Fruit fly (Drosophila melanogaster) whole organism, embryonic: ENCODE data around the gene mRpL17.

Source experiments
- Atf-2 ChIP-seq: fragments of 200-800 bp; sonication (Bioruptor generic); optimal IDR thresholded peaks from 2 replicates; lab custom pipeline; 2016; ENCODE audit warnings: missing biosample characterization, missing genetic modification characterization
- B-H1 ChIP-seq: fragments of 200-800 bp; sonication (Bioruptor generic); IDR thresholded peaks from 3 replicates; pipeline ENCODE4 v1.3.6; 2022; ENCODE audit warnings: missing biosample characterization, missing genetic modification characterization
- CG10654 ChIP-seq: fragments of 200-800 bp; sonication (Bioruptor generic); optimal IDR thresholded peaks from 2 replicates; lab custom pipeline; 2016; ENCODE audit warnings: missing biosample characterization, missing genetic modification characterization
- CG11398 ChIP-seq: fragments of 200-800 bp; sonication (Bioruptor generic); optimal IDR thresholded peaks from 2 replicates; lab custom pipeline; 2016; ENCODE audit warnings: missing biosample characterization, missing genetic modification characterization
- CG12104 ChIP-seq: fragments of 200-800 bp; sonication (Bioruptor generic); optimal IDR thresholded peaks from 3 replicates; lab custom pipeline; 2016; ENCODE audit warnings: missing biosample characterization, missing genetic modification characterization
- CG13296 ChIP-seq: fragments of 200-800 bp; sonication (Bioruptor generic); optimal IDR thresholded peaks from 3 replicates; lab custom pipeline; 2018; ENCODE audit warnings: missing biosample characterization, mild to moderate bottlenecking, missing genetic modification characterization
- CG13775 ChIP-seq: fragments of 200-800 bp; sonication (Bioruptor generic); optimal IDR thresholded peaks from 3 replicates; lab custom pipeline; 2017; ENCODE audit warnings: missing biosample characterization, mild to moderate bottlenecking, missing genetic modification characterization
- CG18476 ChIP-seq: fragments of 200-800 bp; sonication (Bioruptor generic); optimal IDR thresholded peaks from 2 replicates; lab custom pipeline; 2016; ENCODE audit warnings: missing biosample characterization, mild to moderate bottlenecking, missing genetic modification characterization
- CG2199 ChIP-seq: fragments of 200-800 bp; sonication (Bioruptor generic); IDR thresholded peaks from 3 replicates; pipeline ENCODE4 v1.3.6; 2022; ENCODE audit warnings: missing biosample characterization, missing genetic modification characterization
- CG2712 ChIP-seq: fragments of 200-800 bp; optimal IDR thresholded peaks from 3 replicates; lab custom pipeline; 2019; ENCODE audit warnings: missing biosample characterization, mild to moderate bottlenecking, missing genetic modification characterization, moderate library complexity
- CG30403 ChIP-seq: fragments of 200-800 bp; sonication (Bioruptor generic); optimal IDR thresholded peaks from 3 replicates; lab custom pipeline; 2016; ENCODE audit warnings: missing biosample characterization, missing genetic modification characterization
- CG33557 ChIP-seq: fragments of 200-800 bp; sonication (Bioruptor generic); optimal IDR thresholded peaks from 2 replicates; lab custom pipeline; 2019; ENCODE audit warnings: missing biosample characterization, mild to moderate bottlenecking, missing genetic modification characterization, moderate library complexity
- CG4617 ChIP-seq: fragments of 200-800 bp; sonication (Bioruptor generic); optimal IDR thresholded peaks from 3 replicates; lab custom pipeline; 2016; ENCODE audit warnings: missing biosample characterization, missing genetic modification characterization, borderline replicate concordance
- CG4820 ChIP-seq: fragments of 200-800 bp; sonication (Bioruptor generic); optimal IDR thresholded peaks from 3 replicates; lab custom pipeline; 2016; ENCODE audit warnings: missing biosample characterization, missing genetic modification characterization
- CG6254 ChIP-seq: fragments of 200-800 bp; sonication (Bioruptor generic); optimal IDR thresholded peaks from 3 replicates; lab custom pipeline; 2017; ENCODE audit warnings: mild to moderate bottlenecking, missing biosample characterization, missing genetic modification reagents, missing genetic modification characterization
- CG6683 ChIP-seq: fragments of 200-800 bp; sonication (Bioruptor generic); optimal IDR thresholded peaks from 2 replicates; lab custom pipeline; 2017; ENCODE audit warnings: missing biosample characterization, mild to moderate bottlenecking, missing genetic modification characterization, missing genetic modification reagents
- CG8944 ChIP-seq: fragments of 200-800 bp; sonication (Bioruptor generic); optimal IDR thresholded peaks from 3 replicates; lab custom pipeline; 2016; ENCODE audit warnings: missing biosample characterization, missing genetic modification characterization
- CkIIα-i1 ChIP-seq: fragments of 200-800 bp; sonication (Bioruptor generic); IDR thresholded peaks from 2 replicates; pipeline ENCODE4 v1.3.6; 2022; ENCODE audit warnings: missing biosample characterization, missing genetic modification characterization
- D19A ChIP-seq: fragments of 200-800 bp; optimal IDR thresholded peaks from 3 replicates; lab custom pipeline; 2019; ENCODE audit warnings: missing biosample characterization, mild to moderate bottlenecking, missing genetic modification characterization, moderate library complexity
- Doc2 ChIP-seq: fragments of 200-800 bp; sonication (Bioruptor generic); IDR thresholded peaks from 2 replicates; pipeline ENCODE4 v1.3.6; 2022; ENCODE audit warnings: missing biosample characterization, missing genetic modification characterization
- Elba2 ChIP-seq: fragments of 200-800 bp; sonication (Bioruptor generic); optimal IDR thresholded peaks from 3 replicates; lab custom pipeline; 2016; ENCODE audit warnings: missing biosample characterization, missing genetic modification characterization
- Fer3 ChIP-seq: fragments of 200-800 bp; sonication (Bioruptor generic); optimal IDR thresholded peaks from 2 replicates; lab custom pipeline; 2018; ENCODE audit warnings: missing biosample characterization, mild to moderate bottlenecking, missing genetic modification characterization, moderate library complexity
- Hey ChIP-seq: fragments of 200-800 bp; sonication (Bioruptor generic); optimal IDR thresholded peaks from 3 replicates; lab custom pipeline; 2018; ENCODE audit warnings: missing biosample characterization, mild to moderate bottlenecking, missing genetic modification characterization
- Hmr ChIP-seq: fragments of 200-800 bp; sonication (Bioruptor generic); optimal IDR thresholded peaks from 3 replicates; lab custom pipeline; 2017; ENCODE audit warnings: mild to moderate bottlenecking, missing biosample characterization, missing genetic modification reagents, missing genetic modification characterization
- Hr51 ChIP-seq, 2 experiments: fragments of 200-800 bp; sonication (Bioruptor generic); optimal IDR thresholded peaks; 2 replicates in 1 of 2; 3 replicates in 1 of 2; lab custom pipeline; 2016 to 2018; ENCODE audit warnings: missing biosample characterization in 2 of 2, missing genetic modification characterization in 2 of 2, mild to moderate bottlenecking in 1 of 2, moderate library complexity in 1 of 2
- MESR4 ChIP-seq: fragments of 200-800 bp; sonication (Bioruptor generic); optimal IDR thresholded peaks from 2 replicates; lab custom pipeline; 2018; ENCODE audit warnings: missing biosample characterization, mild to moderate bottlenecking, missing genetic modification characterization, moderate library complexity
- Nf-YC ChIP-seq: fragments of 200-800 bp; optimal IDR thresholded peaks from 3 replicates; lab custom pipeline; 2019; ENCODE audit warnings: missing biosample characterization, mild to moderate bottlenecking, missing genetic modification characterization, moderate library complexity
- Opbp ChIP-seq: fragments of 200-800 bp; sonication (Bioruptor generic); IDR thresholded peaks from 3 replicates; pipeline ENCODE4 v1.3.6; 2022; ENCODE audit warnings: missing biosample characterization, missing genetic modification characterization; ENCODE audit not compliant: partially characterized antibody
- Poxn ChIP-seq: fragments of 200-800 bp; sonication (Bioruptor generic); IDR thresholded peaks from 2 replicates; pipeline ENCODE4 v1.3.6; 2022; ENCODE audit warnings: missing biosample characterization, missing genetic modification characterization
- Rfx ChIP-seq: fragments of 200-800 bp; sonication (Bioruptor generic); IDR thresholded peaks from 2 replicates; pipeline ENCODE4 v1.3.6; 2022; ENCODE audit warnings: missing biosample characterization, missing genetic modification characterization
- Side ChIP-seq: fragments of 200-800 bp; sonication (Bioruptor generic); optimal IDR thresholded peaks from 2 replicates; lab custom pipeline; 2016; ENCODE audit warnings: missing biosample characterization, missing genetic modification characterization
- Spps ChIP-seq: fragments of 200-800 bp; sonication (Bioruptor generic); optimal IDR thresholded peaks from 2 replicates; lab custom pipeline; 2018; ENCODE audit warnings: missing biosample characterization, mild to moderate bottlenecking, missing genetic modification characterization
- Vsx1 ChIP-seq: fragments of 200-800 bp; sonication (Bioruptor generic); optimal IDR thresholded peaks from 2 replicates; lab custom pipeline; 2017; ENCODE audit warnings: missing biosample characterization, mild to moderate bottlenecking, missing genetic modification characterization, missing genetic modification reagents
- YL-1 ChIP-seq: fragments of 200-800 bp; sonication (Bioruptor generic); optimal IDR thresholded peaks from 3 replicates; lab custom pipeline; 2017; ENCODE audit warnings: missing biosample characterization, mild to moderate bottlenecking, missing genetic modification characterization
- ara ChIP-seq: fragments of 200-800 bp; sonication (Bioruptor generic); IDR thresholded peaks from 2 replicates; pipeline ENCODE4 v1.3.6; 2022; ENCODE audit warnings: missing biosample characterization, missing genetic modification characterization
- bigmax ChIP-seq: fragments of 200-800 bp; sonication (Bioruptor generic); optimal IDR thresholded peaks from 2 replicates; lab custom pipeline; 2018; ENCODE audit warnings: missing biosample characterization, mild to moderate bottlenecking, missing genetic modification characterization
- btn ChIP-seq: fragments of 200-800 bp; sonication (Bioruptor generic); optimal IDR thresholded peaks from 2 replicates; lab custom pipeline; 2016; ENCODE audit warnings: missing biosample characterization, missing genetic modification characterization
- chm ChIP-seq: fragments of 200-800 bp; sonication (Bioruptor generic); IDR thresholded peaks from 2 replicates; pipeline ENCODE4 v1.3.6; 2022; ENCODE audit warnings: missing biosample characterization, missing genetic modification characterization
- disco-r ChIP-seq: fragments of 200-800 bp; sonication (Bioruptor generic); optimal IDR thresholded peaks from 2 replicates; lab custom pipeline; 2016; ENCODE audit warnings: missing biosample characterization, missing genetic modification characterization
- emc ChIP-seq: fragments of 200-800 bp; sonication (Bioruptor generic); optimal IDR thresholded peaks from 2 replicates; lab custom pipeline; 2016; ENCODE audit warnings: missing biosample characterization, missing genetic modification characterization
- gt ChIP-seq: fragments of 200-800 bp; sonication (Bioruptor generic); IDR thresholded peaks from 2 replicates; pipeline ENCODE4 v1.3.6; 2022; ENCODE audit warnings: missing biosample characterization, missing genetic modification characterization
- insv ChIP-seq, 2 experiments: fragments of 200-800 bp; sonication (Bioruptor generic); optimal IDR thresholded peaks; 3 replicates each; lab custom pipeline; 2016 to 2018; ENCODE audit warnings: missing biosample characterization in 2 of 2, missing genetic modification characterization in 2 of 2
- kay ChIP-seq: fragments of 200-800 bp; sonication (Bioruptor generic); optimal IDR thresholded peaks from 2 replicates; lab custom pipeline; 2016; ENCODE audit warnings: missing biosample characterization, missing genetic modification characterization
- mirr ChIP-seq: fragments of 200-800 bp; sonication (Bioruptor generic); optimal IDR thresholded peaks from 3 replicates; lab custom pipeline; 2018; ENCODE audit warnings: missing biosample characterization, mild to moderate bottlenecking, missing genetic modification characterization
- nerfin-1 ChIP-seq: fragments of 200-800 bp; sonication (Bioruptor generic); optimal IDR thresholded peaks from 3 replicates; lab custom pipeline; 2019; ENCODE audit warnings: missing biosample characterization, mild to moderate bottlenecking, missing genetic modification characterization, moderate library complexity
- nom ChIP-seq: fragments of 200-800 bp; sonication (Bioruptor generic); optimal IDR thresholded peaks from 2 replicates; lab custom pipeline; 2017; ENCODE audit warnings: missing biosample characterization, missing genetic modification characterization, mild to moderate bottlenecking, moderate library complexity, missing genetic modification reagents
- tx ChIP-seq: fragments of 200-800 bp; sonication (Bioruptor generic); optimal IDR thresholded peaks from 2 replicates; lab custom pipeline; 2016; ENCODE audit warnings: missing biosample characterization, missing genetic modification characterization
- wdn ChIP-seq: fragments of 200-800 bp; sonication (Bioruptor generic); IDR thresholded peaks from 2 replicates; pipeline ENCODE4 v1.3.6; 2022; ENCODE audit warnings: missing biosample characterization, missing genetic modification characterization
- zfh1 ChIP-seq: fragments of 200-800 bp; sonication (Bioruptor generic); IDR thresholded peaks from 3 replicates; pipeline ENCODE4 v1.3.6; 2022; ENCODE audit warnings: missing biosample characterization, missing genetic modification characterization

mRpL17 gene

DNA sequence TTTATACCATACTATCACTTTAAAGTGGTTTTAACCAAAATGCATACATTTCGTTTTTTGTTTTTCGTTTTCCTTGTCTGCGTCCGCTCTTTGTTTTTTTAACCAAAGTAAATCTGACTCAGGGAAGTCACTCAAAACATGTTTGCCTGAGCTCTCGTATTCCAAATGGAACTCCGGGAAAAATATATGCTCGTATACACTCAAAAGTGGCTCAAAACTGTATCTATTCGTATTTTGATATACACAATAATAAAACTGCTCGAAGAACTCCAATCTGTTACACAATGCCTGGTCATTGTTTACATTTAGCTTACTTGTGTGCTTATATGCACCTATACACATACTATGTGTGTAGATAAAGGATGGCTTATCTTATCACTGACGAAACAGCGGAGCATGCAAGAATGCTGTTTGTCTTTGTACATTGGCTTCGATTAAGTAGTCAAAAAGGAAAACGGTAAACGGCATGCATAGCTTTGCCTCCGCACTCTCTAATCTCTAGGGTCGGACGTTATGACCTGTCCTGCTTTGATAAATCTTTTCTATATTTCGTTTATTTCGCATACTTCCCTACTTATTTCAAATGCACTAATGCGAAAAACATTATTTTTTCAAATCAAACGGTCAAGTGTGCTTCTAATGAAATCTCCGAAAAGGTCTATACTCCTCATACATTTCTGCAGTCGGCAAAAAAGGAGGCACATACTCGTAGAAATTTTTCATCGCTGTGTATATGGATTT lies 6.4 kb downstream of the mRpL17 start, which contains the start of gene miple2 (continued):
- TF ChIP-seq nom (GFP tag; lab: Kevin White, UChicago) (peak; percentile 86), CG13775 (GFP tag; lab: Kevin White, UChicago) (peak; percentile 42), MESR4 (GFP tag; lab: Kevin White, UChicago) (peak; percentile 12), Hey (peak; percentile 23), Hmr (GFP tag; lab: Kevin White, UChicago) (peak; percentile 66), nerfin-1 (tag; lab: Kevin White, UChicago) (peak; percentile 55), Doc2 (GFP tag; lab: Robert Waterston, UW) (no peak), CG33557 (peak; percentile 63), chm (GFP tag; lab: Robert Waterston, UW) (0 out of 2 replicates have a peak, but pooled peaks have one; percentile 39), CG13296 (GFP tag; lab: Kevin White, UChicago) (peak; percentile 32), Opbp (GFP tag; lab: Robert Waterston, UW) (no peak), CG8944 (peak; percentile 20), YL-1 (GFP tag; lab: Kevin White, UChicago) (peak; percentile 4), CG10654 (no peak), emc (GFP tag; lab: Kevin White, UChicago) (no peak), tx (peak; percentile 24), disco-r (GFP tag; lab: Kevin White, UChicago) (peak; percentile 40), Poxn (GFP tag; lab: Robert Waterston, UW) (no peak), insv (GFP tag; optimal IDR thresholded peaks at IDR 0.05; lab: Kevin White, UChicago) (peak in 1 of 2 experiments; percentile 3), Nf-YC (tag; lab: Kevin White, UChicago) (peak; percentile 35), bigmax (peak; percentile 7), ara (GFP tag; lab: Robert Waterston, UW) (peak; percentile 53; the same call in 1 of the 2 replicates), CG2712 (tag; lab: Kevin White, UChicago) (peak; percentile 59), Elba2 (GFP tag; lab: Kevin White, UChicago) (no peak), CG30403 (GFP tag; lab: Kevin White, UChicago) (peak; percentile 63), CkIIα-i1 (no peak), kay (GFP tag; lab: Kevin White, UChicago) (peak; percentile 28), Hr51 (GFP tag; optimal IDR thresholded peaks at IDR 0.05; lab: Kevin White, UChicago) (peak; percentile 11 to 62), CG12104 (GFP tag; lab: Kevin White, UChicago) (peak; percentile 38), CG2199 (GFP tag; lab: Robert Waterston, UW) (no peak), Fer3 (tag; lab: Kevin White, UChicago) (peak; percentile 15), CG4617 (GFP tag; lab: Kevin White, UChicago) (no peak), mirr (peak; percentile 83), zfh1 (GFP tag; lab: Robert Waterston, UW) (0 out of 3 replicates have a peak, but pooled peaks have one; percentile 6), gt (GFP tag; lab: Robert Waterston, UW) (no peak), Rfx (GFP tag; lab: Robert Waterston, UW) (no peak), CG6254 (GFP tag; lab: Kevin White, UChicago) (peak; percentile 55), D19A (tag; lab: Kevin White, UChicago) (peak; percentile 62), CG11398 (GFP tag; lab: Kevin White, UChicago) (peak; percentile 71), wdn (GFP tag; lab: Robert Waterston, UW) (no peak), CG4820 (peak; percentile 38), btn (GFP tag; lab: Kevin White, UChicago) (peak; percentile 48), CG6683 (peak; percentile 56), Side (GFP tag; lab: Kevin White, UChicago) (peak; percentile 53), Vsx1 (GFP tag; lab: Kevin White, UChicago) (peak; percentile 70), Spps (tag; lab: Kevin White, UChicago) (peak; percentile 6), B-H1 (GFP tag; lab: Robert Waterston, UW) (no peak), Atf-2 (GFP tag; lab: Kevin White, UChicago) (peak; percentile 55), CG18476 (GFP tag; lab: Kevin White, UChicago) (no peak)
